Worm (Caenorhabditis elegans) whole organism, L2 larva: ENCODE measurements around the gene F59D6.1.

Experiments
- F13H6.1 ChIP-seq: sonication (generic microtip); optimal IDR thresholded peaks from 2 replicates; lab custom pipeline; 2016; ENCODE audit warnings: missing genetic modification characterization, missing compliant biosample characterization
- aly-2 ChIP-seq: fragments of 150-350 bp; optimal IDR thresholded peaks from 2 replicates; lab custom pipeline; 2014; ENCODE audit warnings: missing biosample characterization, missing genetic modification characterization
- blmp-1 ChIP-seq: sonication (generic microtip); optimal IDR thresholded peaks from 2 replicates; lab custom pipeline; 2017; ENCODE audit warnings: missing genetic modification characterization, mild to moderate bottlenecking, missing compliant biosample characterization, antibody characterized with exemption, moderate library complexity; ENCODE audit not compliant: insufficient read depth
- egl-27 ChIP-seq: sonication (generic microtip); optimal IDR thresholded peaks from 3 replicates; lab custom pipeline; 2017; ENCODE audit warnings: missing biosample characterization, missing genetic modification reagents, missing genetic modification characterization
- lsy-2 ChIP-seq, 2 experiments: fragments of 150-350 bp in 1 of 2; sonication (generic microtip) in 1 of 2; optimal IDR thresholded peaks; 2 replicates each; lab custom pipeline; 2014 to 2017; ENCODE audit warnings: missing biosample characterization in 2 of 2, missing genetic modification characterization in 2 of 2
- nhr-11 ChIP-seq: fragments of 150-350 bp; optimal IDR thresholded peaks from 2 replicates; lab custom pipeline; 2014; ENCODE audit warnings: missing biosample characterization, missing genetic modification characterization
- skn-1 ChIP-seq: sonication (generic microtip); optimal IDR thresholded peaks from 2 replicates; lab custom pipeline; 2017; ENCODE audit warnings: missing biosample characterization, missing genetic modification characterization
- snpc-4 ChIP-seq: fragments of 150-350 bp; optimal IDR thresholded peaks from 2 replicates; lab custom pipeline; 2014; ENCODE audit warnings: missing biosample characterization, missing genetic modification characterization

DNA sequence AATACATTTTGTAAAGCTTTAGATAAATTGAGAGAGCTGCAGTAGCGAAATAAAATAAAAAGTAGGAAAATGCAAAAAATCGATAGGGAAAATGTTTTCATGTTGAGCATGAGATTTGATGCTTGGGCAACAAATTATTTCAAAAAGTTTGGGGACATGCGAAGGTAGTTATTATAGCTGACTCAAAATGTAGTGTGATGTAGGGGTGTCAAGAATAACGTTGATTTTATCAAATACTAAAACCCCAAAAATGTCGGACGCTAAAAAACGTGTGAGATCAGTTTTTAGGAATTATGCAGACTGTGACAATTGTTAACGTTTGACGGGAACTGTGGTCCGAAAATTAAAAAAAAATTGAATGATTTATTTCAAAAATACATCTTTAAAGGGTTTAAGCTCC lies 23.6 kb upstream of the F59D6.1 start, which contains the start of gene irld-12:
- TF ChIP-seq skn-1 (tag; lab: Kevin White, UChicago) (no peak), F13H6.1 (tag; lab: Kevin White, UChicago) (no peak), snpc-4 (tag; lab: Kevin White, UChicago) (no peak), aly-2 (tag; lab: Kevin White, UChicago) (no peak), lsy-2 (tag; optimal IDR thresholded peaks at IDR 0.05; lab: Kevin White, UChicago) (no peak), blmp-1 (tag; lab: Kevin White, UChicago) (no peak), nhr-11 (no peak), egl-27 (tag; lab: Kevin White, UChicago) (no peak)
